5 fruit fly cellular contexts compared by ENCODE assay signal in genomic region chr2L:20082965-20083855, dm6.
A peak's percentile ranks its signal among the peaks of the same experiment; 100 is the strongest.
TF ChIP-seq lines count a peak whose summit lies in the region.

No protein-coding gene starts in this region.

- TF ChIP-seq CTCF in whole organism, embryonic (GFP tag; optimal IDR thresholded peaks at IDR 0.05; lab: Kevin White, UChicago): peak; percentile 4

TF ChIP-seq in whole organism, adult, 20 proteins besides CTCF, POLR2A, EP300 and RAD21:
- no peak for TF ChIP-seq ovo (GFP tag; optimal IDR thresholded peaks at IDR 0.05; lab: Kevin White, UChicago)
- peak; percentile 10 for TF ChIP-seq CG11617 (GFP tag; optimal IDR thresholded peaks at IDR 0.05; lab: Kevin White, UChicago)
- peak; percentile 93 for TF ChIP-seq tj (GFP tag; optimal IDR thresholded peaks at IDR 0.05; lab: Kevin White, UChicago)
- no peak for TF ChIP-seq bab1 (GFP tag; optimal IDR thresholded peaks at IDR 0.05; lab: Kevin White, UChicago)
- TF ChIP-seq pad (GFP tag; optimal IDR thresholded peaks at IDR 0.05; lab: Kevin White, UChicago): peak; percentile 77
- no peak for TF ChIP-seq CG12768 (GFP tag; optimal IDR thresholded peaks at IDR 0.05; lab: Kevin White, UChicago)
- TF ChIP-seq CG33017 (tag; optimal IDR thresholded peaks at IDR 0.05; lab: Kevin White, UChicago): peak; percentile 47
- peak; percentile 58 for TF ChIP-seq CG7101 (tag; optimal IDR thresholded peaks at IDR 0.05; lab: Kevin White, UChicago)
- TF ChIP-seq Hr96 (GFP tag; optimal IDR thresholded peaks at IDR 0.05; lab: Kevin White, UChicago): no peak
- peak; percentile 12 for TF ChIP-seq CG7045 (GFP tag; optimal IDR thresholded peaks at IDR 0.05; lab: Kevin White, UChicago)
- no peak for TF ChIP-seq Mnt (GFP tag; optimal IDR thresholded peaks at IDR 0.05; lab: Kevin White, UChicago)
- TF ChIP-seq CG14711 (tag; optimal IDR thresholded peaks at IDR 0.05; lab: Kevin White, UChicago): peak; percentile 48
- TF ChIP-seq toe (GFP tag; optimal IDR thresholded peaks at IDR 0.05; lab: Kevin White, UChicago): peak; percentile 7
- peak; percentile 42 for TF ChIP-seq Clk (GFP tag; optimal IDR thresholded peaks at IDR 0.05; lab: Kevin White, UChicago)
- no peak for TF ChIP-seq CG1620 (GFP tag; optimal IDR thresholded peaks at IDR 0.05; lab: Kevin White, UChicago)
- no peak for TF ChIP-seq CG5204 (GFP tag; optimal IDR thresholded peaks at IDR 0.05; lab: Kevin White, UChicago)
- peak; percentile 60 for TF ChIP-seq kay (GFP tag; lab: Kevin White, UChicago; ENCODE audit: borderline replicate concordance)
- TF ChIP-seq cnc (optimal IDR thresholded peaks at IDR 0.05; lab: Kevin White, UChicago): no peak
- TF ChIP-seq Crg-1 (GFP tag; optimal IDR thresholded peaks at IDR 0.05; lab: Kevin White, UChicago): no peak

TF ChIP-seq in whole organism, embryonic, 481 proteins besides CTCF, POLR2A, EP300 and RAD21 (continues in another document):
- TF ChIP-seq HmgZ (tag; optimal IDR thresholded peaks at IDR 0.05; lab: Kevin White, UChicago) (no peak), CG5180 (GFP tag; optimal IDR thresholded peaks at IDR 0.05; lab: Kevin White, UChicago) (peak; percentile 21), CG17568 (GFP tag; optimal IDR thresholded peaks at IDR 0.05; lab: Kevin White, UChicago) (peak; percentile 18), tio (GFP tag; optimal IDR thresholded peaks at IDR 0.05; lab: Kevin White, UChicago) (peak; percentile 4), sd (tag; optimal IDR thresholded peaks at IDR 0.05; lab: Kevin White, UChicago) (no peak), CG5245 (GFP tag; optimal IDR thresholded peaks at IDR 0.05; lab: Kevin White, UChicago) (no peak), CG13287 (GFP tag; IDR thresholded peaks at IDR 0.05; lab: Robert Waterston, UW; ENCODE audit: partially characterized antibody) (no peak; the same call in 1 of the 2 replicates), CG2199 (GFP tag; IDR thresholded peaks at IDR 0.05; lab: Robert Waterston, UW) (no peak; the same call in 2 of the 3 replicates), Bteb2 (GFP tag; optimal IDR thresholded peaks at IDR 0.05; lab: Kevin White, UChicago) (no peak), org-1 (GFP tag; optimal IDR thresholded peaks at IDR 0.05; lab: Kevin White, UChicago) (no peak), gt (GFP tag; IDR thresholded peaks at IDR 0.05; lab: Robert Waterston, UW) (no peak), sr (GFP tag; IDR thresholded peaks at IDR 0.05; lab: Robert Waterston, UW) (no peak), run (tag; optimal IDR thresholded peaks at IDR 0.05; lab: Kevin White, UChicago) (no peak), Hr51 (GFP tag; optimal IDR thresholded peaks at IDR 0.05; lab: Kevin White, UChicago) (peak in 1 of 2 experiments; percentile 42), CG6765 (GFP tag; optimal IDR thresholded peaks at IDR 0.05; lab: Kevin White, UChicago) (peak; percentile 18), Asciz (GFP tag; optimal IDR thresholded peaks at IDR 0.05; lab: Kevin White, UChicago) (peak; percentile 36), HLH4C (GFP tag; IDR thresholded peaks at IDR 0.05; lab: Robert Waterston, UW; ENCODE audit: partially characterized antibody) (no peak), CoRest (tag; optimal IDR thresholded peaks at IDR 0.05; lab: Kevin White, UChicago) (peak; percentile 32)

TF ChIP-seq in whole organism, prepupa, 60 proteins besides CTCF, POLR2A, EP300 and RAD21 (continues in another document):
- TF ChIP-seq Hr4 (GFP tag; optimal IDR thresholded peaks at IDR 0.05; lab: Kevin White, UChicago): peak; percentile 5
- no peak for TF ChIP-seq CG6276 (GFP tag; optimal IDR thresholded peaks at IDR 0.05; lab: Kevin White, UChicago)
- TF ChIP-seq CG11902 (GFP tag; optimal IDR thresholded peaks at IDR 0.05; lab: Kevin White, UChicago): no peak
- TF ChIP-seq vri (GFP tag; optimal IDR thresholded peaks at IDR 0.05; lab: Kevin White, UChicago): peak; percentile 89
- peak; percentile 77 for TF ChIP-seq Eip78C (GFP tag; lab: Kevin White, UChicago)
- no peak for TF ChIP-seq CG10631 (GFP tag; optimal IDR thresholded peaks at IDR 0.05; lab: Kevin White, UChicago)
- peak; percentile 45; the same call in 1 of the 2 replicates for TF ChIP-seq CG15336 (GFP tag; IDR thresholded peaks at IDR 0.05; lab: Robert Waterston, UW)
- peak; percentile 29 for TF ChIP-seq CG11762 (GFP tag; optimal IDR thresholded peaks at IDR 0.05; lab: Kevin White, UChicago; ENCODE audit: insufficient read depth)
- peak; percentile 62 for TF ChIP-seq Hr39 (GFP tag; optimal IDR thresholded peaks at IDR 0.05; lab: Kevin White, UChicago)
- no peak for TF ChIP-seq CG3919 (GFP tag; optimal IDR thresholded peaks at IDR 0.05; lab: Kevin White, UChicago)
- TF ChIP-seq Ets96B (tag; optimal IDR thresholded peaks at IDR 0.05; lab: Kevin White, UChicago): peak; percentile 2
- peak; percentile 1 for TF ChIP-seq CG16779 (tag; optimal IDR thresholded peaks at IDR 0.05; lab: Kevin White, UChicago)
- TF ChIP-seq fkh (GFP tag; optimal IDR thresholded peaks at IDR 0.05; lab: Kevin White, UChicago): peak; percentile 24
- TF ChIP-seq CG3032 (tag; optimal IDR thresholded peaks at IDR 0.05; lab: Kevin White, UChicago): peak; percentile 26
- peak; percentile 40 for TF ChIP-seq CG31627 (GFP tag; optimal IDR thresholded peaks at IDR 0.05; lab: Kevin White, UChicago)
- TF ChIP-seq Ets21C (GFP tag; optimal IDR thresholded peaks at IDR 0.05; lab: Kevin White, UChicago): no peak
- peak; percentile 68 for TF ChIP-seq CG6163 (GFP tag; IDR thresholded peaks at IDR 0.05; lab: Robert Waterston, UW)
- TF ChIP-seq CG6808 (GFP tag; optimal IDR thresholded peaks at IDR 0.05; lab: Kevin White, UChicago): peak; percentile 12
- TF ChIP-seq Eip75B (GFP tag; optimal IDR thresholded peaks at IDR 0.05; lab: Kevin White, UChicago): no peak
- TF ChIP-seq ss (GFP tag; optimal IDR thresholded peaks at IDR 0.05; lab: Kevin White, UChicago): no peak

TF ChIP-seq in whole organism, pupa, 21 proteins besides CTCF, POLR2A, EP300 and RAD21:
- TF ChIP-seq Pif1A (GFP tag; optimal IDR thresholded peaks at IDR 0.05; lab: Kevin White, UChicago): peak; percentile 24
- TF ChIP-seq CG8159 (tag; optimal IDR thresholded peaks at IDR 0.05; lab: Kevin White, UChicago): peak; percentile 38
- peak; percentile 14 for TF ChIP-seq CG9948 (tag; optimal IDR thresholded peaks at IDR 0.05; lab: Kevin White, UChicago)
- TF ChIP-seq fd96Ca (GFP tag; IDR thresholded peaks at IDR 0.05; lab: Robert Waterston, UW): 0 out of 3 replicates have a peak, but pooled peaks have one; percentile 21
- no peak for TF ChIP-seq Pif1B (GFP tag; optimal IDR thresholded peaks at IDR 0.05; lab: Kevin White, UChicago)
- peak; percentile 6 for TF ChIP-seq EcR (GFP tag; optimal IDR thresholded peaks at IDR 0.05; lab: Kevin White, UChicago)
- TF ChIP-seq Ets98B (GFP tag; IDR thresholded peaks at IDR 0.05; lab: Robert Waterston, UW): peak; percentile 53
- TF ChIP-seq rn (GFP tag; IDR thresholded peaks at IDR 0.05; lab: Robert Waterston, UW): no peak
- peak; percentile 28 for TF ChIP-seq CG14655 (GFP tag; optimal IDR thresholded peaks at IDR 0.05; lab: Kevin White, UChicago)
- peak; percentile 27; the same call in 1 of the 2 replicates for TF ChIP-seq CG32121 (GFP tag; IDR thresholded peaks at IDR 0.05; lab: Robert Waterston, UW)
- TF ChIP-seq CG10348 (GFP tag; IDR thresholded peaks at IDR 0.05; lab: Robert Waterston, UW): no peak
- peak; percentile 17 for TF ChIP-seq Snoo (tag; optimal IDR thresholded peaks at IDR 0.05; lab: Kevin White, UChicago)
- no peak for TF ChIP-seq D1 (tag; optimal IDR thresholded peaks at IDR 0.05; lab: Kevin White, UChicago)
- no peak for TF ChIP-seq CG13204 (GFP tag; optimal IDR thresholded peaks at IDR 0.05; lab: Kevin White, UChicago)
- TF ChIP-seq CG8301 (tag; optimal IDR thresholded peaks at IDR 0.05; lab: Kevin White, UChicago): peak; percentile 39
- peak; percentile 68 for TF ChIP-seq CG4496 (GFP tag; IDR thresholded peaks at IDR 0.05; lab: Robert Waterston, UW)
- TF ChIP-seq CG17806 (tag; optimal IDR thresholded peaks at IDR 0.05; lab: Kevin White, UChicago): peak; percentile 41
- TF ChIP-seq CG12605 (GFP tag; IDR thresholded peaks at IDR 0.05; lab: Robert Waterston, UW): no peak
- TF ChIP-seq CG15710 (tag; optimal IDR thresholded peaks at IDR 0.05; lab: Kevin White, UChicago): peak; percentile 40
- no peak for TF ChIP-seq gl (tag; optimal IDR thresholded peaks at IDR 0.05; lab: Kevin White, UChicago)
- peak; percentile 14 for TF ChIP-seq CG34367 (tag; optimal IDR thresholded peaks at IDR 0.05; lab: Kevin White, UChicago)

TF ChIP-seq in whole organism, wandering third instar larva, 38 proteins besides CTCF, POLR2A, EP300 and RAD21 (continues in another document):
- TF ChIP-seq woc (GFP tag; optimal IDR thresholded peaks at IDR 0.05; lab: Kevin White, UChicago) (no peak), Jra (GFP tag; optimal IDR thresholded peaks at IDR 0.05; lab: Kevin White, UChicago) (no peak), HLH106 (tag; optimal IDR thresholded peaks at IDR 0.05; lab: Kevin White, UChicago) (peak; percentile 22), Hr78 (GFP tag; optimal IDR thresholded peaks at IDR 0.05; lab: Kevin White, UChicago) (no peak), dsf (GFP tag; optimal IDR thresholded peaks at IDR 0.05; lab: Kevin White, UChicago; ENCODE audit: borderline replicate concordance) (no peak), CG9705 (GFP tag; optimal IDR thresholded peaks at IDR 0.05; lab: Kevin White, UChicago) (no peak), Dif (GFP tag; optimal IDR thresholded peaks at IDR 0.05; lab: Kevin White, UChicago; ENCODE audit: partially characterized antibody) (no peak), Hnf4 (GFP tag; optimal IDR thresholded peaks at IDR 0.05; lab: Kevin White, UChicago) (peak; percentile 33), dl (GFP tag; optimal IDR thresholded peaks at IDR 0.05; lab: Kevin White, UChicago; ENCODE audit: insufficient read depth in 1 of 2, partially characterized antibody in 2 of 2) (no peak), h (GFP tag; optimal IDR thresholded peaks at IDR 0.05; lab: Kevin White, UChicago) (peak; percentile 47), Rel (GFP tag; optimal IDR thresholded peaks at IDR 0.05; lab: Kevin White, UChicago) (no peak), Rel (tag; optimal IDR thresholded peaks at IDR 0.05; lab: Kevin White, UChicago) (no peak), brk (GFP tag; optimal IDR thresholded peaks at IDR 0.05; lab: Kevin White, UChicago) (peak; percentile 21), GATAd (GFP tag; optimal IDR thresholded peaks at IDR 0.05; lab: Kevin White, UChicago) (no peak), CrebA (GFP tag; optimal IDR thresholded peaks at IDR 0.05; lab: Kevin White, UChicago; ENCODE audit: borderline replicate concordance) (no peak), CG32264 (GFP tag; optimal IDR thresholded peaks at IDR 0.05; lab: Kevin White, UChicago) (no peak), sage (GFP tag; optimal IDR thresholded peaks at IDR 0.05; lab: Kevin White, UChicago) (no peak), tai (GFP tag; optimal IDR thresholded peaks at IDR 0.05; lab: Kevin White, UChicago) (no peak), fru (GFP tag; optimal IDR thresholded peaks at IDR 0.05; lab: Kevin White, UChicago) (peak; percentile 8), dmrt93B (GFP tag; optimal IDR thresholded peaks at IDR 0.05; lab: Kevin White, UChicago) (peak; percentile 25), pan (optimal IDR thresholded peaks at IDR 0.05; lab: Kevin White, UChicago) (no peak), N (GFP tag; optimal IDR thresholded peaks at IDR 0.05; lab: Kevin White, UChicago) (no peak), foxo (GFP tag; optimal IDR thresholded peaks at IDR 0.05; lab: Kevin White, UChicago) (peak in 1 of 2 experiments; percentile 57)
